Worm (Caenorhabditis elegans) whole organism, young adult: Measurements from ENCODE around the gene msp-51.
A peak's percentile ranks its signal among the peaks of the same experiment; 100 is the strongest.
"Not testable (repeated sequence)": the region's sequence is repeated elsewhere in the genome, so short reads cannot be mapped to it uniquely, and the experiment has no call there.

Experiments
- B0035.1 ChIP-seq: sonication (generic microtip); optimal IDR thresholded peaks from 2 replicates; lab custom pipeline; 2016; ENCODE audit warnings: missing genetic modification characterization, mild to moderate bottlenecking, missing compliant biosample characterization, missing genotype, missing genetic modification reagents
- B0261.1 ChIP-seq: sonication (generic microtip); optimal IDR thresholded peaks from 2 replicates; lab custom pipeline; 2016; ENCODE audit warnings: mild to moderate bottlenecking, missing genetic modification characterization, moderate library complexity, missing compliant biosample characterization
- F52B5.7 ChIP-seq: sonication (generic microtip); optimal IDR thresholded peaks from 2 replicates; lab custom pipeline; 2016; ENCODE audit warnings: mild to moderate bottlenecking, missing genetic modification characterization, missing compliant biosample characterization
- Y53F4B.3 ChIP-seq: fragments of 200-800 bp; sonication (Bioruptor generic); IDR thresholded peaks from 2 replicates; pipeline ENCODE4 v1.3.6; 2022; ENCODE audit warnings: missing genetic modification reagents, missing genetic modification characterization, missing compliant biosample characterization
- Y67H2A.10 ChIP-seq: fragments of 200-800 bp; sonication (Bioruptor generic); conservative IDR thresholded peaks from 2 replicates; pipeline ENCODE4 v1.3.6; 2022; ENCODE audit warnings: missing genetic modification reagents, missing genetic modification characterization, missing compliant biosample characterization
- atf-7 ChIP-seq: sonication (generic microtip); optimal IDR thresholded peaks from 2 replicates; lab custom pipeline; 2017; ENCODE audit warnings: mild to moderate bottlenecking, missing genetic modification characterization, missing compliant biosample characterization
- attf-3 ChIP-seq: fragments of 200-800 bp; sonication (Bioruptor generic); conservative IDR thresholded peaks from 2 replicates; pipeline ENCODE4 v1.3.6; 2022; ENCODE audit warnings: missing genetic modification reagents, missing genetic modification characterization, missing compliant biosample characterization
- attf-6 ChIP-seq: fragments of 200-800 bp; sonication (Bioruptor generic); IDR thresholded peaks from 2 replicates; pipeline ENCODE4 v1.3.6; 2022; ENCODE audit warnings: missing genetic modification reagents, missing genetic modification characterization, missing compliant biosample characterization
- bed-2 ChIP-seq: fragments of 200-800 bp; sonication (Bioruptor generic); IDR thresholded peaks from 2 replicates; pipeline ENCODE4 v1.3.6; 2022; ENCODE audit warnings: missing genetic modification reagents, missing genetic modification characterization, missing compliant biosample characterization
- ccch-3 ChIP-seq: fragments of 200-800 bp; sonication (Bioruptor generic); optimal IDR thresholded peaks from 2 replicates; lab custom pipeline; 2018; ENCODE audit warnings: mild to moderate bottlenecking, missing genetic modification characterization, missing compliant biosample characterization
- ceh-100 ChIP-seq: fragments of 200-800 bp; sonication (Bioruptor generic); IDR thresholded peaks from 2 replicates; pipeline ENCODE4 v1.3.6; 2022; ENCODE audit warnings: missing genetic modification reagents, missing genetic modification characterization, missing compliant biosample characterization
- ceh-91 ChIP-seq: fragments of 200-800 bp; sonication (Bioruptor generic); IDR thresholded peaks from 2 replicates; pipeline ENCODE4 v1.3.6; 2022; ENCODE audit warnings: missing genetic modification reagents, missing genetic modification characterization, missing compliant biosample characterization
- egl-44 ChIP-seq: fragments of 200-800 bp; sonication (Bioruptor generic); IDR thresholded peaks from 2 replicates; pipeline ENCODE4 v1.3.6; 2022; ENCODE audit warnings: missing genetic modification reagents, missing genetic modification characterization, missing compliant biosample characterization
- egrh-3 ChIP-seq: fragments of 200-800 bp; sonication (Bioruptor generic); IDR thresholded peaks from 2 replicates; pipeline ENCODE4 v1.3.6; 2022; ENCODE audit warnings: missing genetic modification reagents, missing genetic modification characterization, missing compliant biosample characterization
- ekl-4 ChIP-seq: fragments of 200-800 bp; sonication (Bioruptor generic); IDR thresholded peaks from 2 replicates; pipeline ENCODE4 v1.3.6; 2022; ENCODE audit warnings: missing genetic modification reagents, missing genetic modification characterization, missing compliant biosample characterization
- ets-4 ChIP-seq: fragments of 200-800 bp; sonication (Bioruptor generic); optimal IDR thresholded peaks from 2 replicates; lab custom pipeline; 2018; ENCODE audit warnings: mild to moderate bottlenecking, missing genetic modification characterization, missing compliant biosample characterization
- hrde-1 ChIP-seq: sonication (generic microtip); optimal IDR thresholded peaks from 2 replicates; lab custom pipeline; 2016; ENCODE audit warnings: missing genetic modification characterization, mild to moderate bottlenecking, missing compliant biosample characterization, moderate library complexity, missing genotype, missing genetic modification reagents, borderline replicate concordance
- lin-54 ChIP-seq: fragments of 200-800 bp; sonication (Bioruptor generic); optimal IDR thresholded peaks from 2 replicates; lab custom pipeline; 2018; ENCODE audit warnings: mild to moderate bottlenecking, missing genetic modification characterization, missing compliant biosample characterization
- madf-3 ChIP-seq: fragments of 200-800 bp; sonication (Bioruptor generic); IDR thresholded peaks from 2 replicates; pipeline ENCODE4 v1.3.6; 2022; ENCODE audit warnings: missing genetic modification reagents, missing genetic modification characterization, missing compliant biosample characterization
- madf-8 ChIP-seq: fragments of 200-800 bp; sonication (Bioruptor generic); conservative IDR thresholded peaks from 2 replicates; pipeline ENCODE4 v1.3.6; 2022; ENCODE audit warnings: missing genetic modification reagents, missing genetic modification characterization, missing compliant biosample characterization
- mcd-1 ChIP-seq: fragments of 200-800 bp; sonication (Bioruptor generic); IDR thresholded peaks from 2 replicates; pipeline ENCODE4 v1.3.6; 2022; ENCODE audit warnings: missing genetic modification reagents, missing genetic modification characterization, missing compliant biosample characterization
- mxl-1 ChIP-seq: sonication (generic microtip); optimal IDR thresholded peaks from 2 replicates; lab custom pipeline; 2016; ENCODE audit warnings: missing genetic modification characterization, missing compliant biosample characterization
- nfya-2 ChIP-seq: fragments of 200-800 bp; sonication (Bioruptor generic); IDR thresholded peaks from 2 replicates; pipeline ENCODE4 v1.3.6; 2022; ENCODE audit warnings: missing genetic modification reagents, missing genetic modification characterization, missing compliant biosample characterization
- nhr-179 ChIP-seq: sonication (generic microtip); optimal IDR thresholded peaks from 2 replicates; lab custom pipeline; 2016; ENCODE audit warnings: mild to moderate bottlenecking, missing genetic modification characterization, missing compliant biosample characterization
- pha-4 ChIP-seq: fragments of 150-350 bp; sonication (generic microtip); optimal IDR thresholded peaks from 2 replicates; lab custom pipeline; 2014; ENCODE audit warnings: missing biosample characterization, missing genetic modification reagents, missing genetic modification characterization
- rcor-1 ChIP-seq: fragments of 200-800 bp; sonication (Bioruptor generic); IDR thresholded peaks from 2 replicates; pipeline ENCODE4 v1.3.6; 2022; ENCODE audit warnings: missing genetic modification reagents, missing genetic modification characterization, missing compliant biosample characterization
- rec-8 ChIP-seq, 2 experiments: sonication (generic microtip); optimal IDR thresholded peaks; 2 replicates each; lab custom pipeline; 2016; ENCODE audit warnings: mild to moderate bottlenecking in 2 of 2, missing genetic modification characterization in 2 of 2, missing genetic modification reagents in 2 of 2, missing genotype in 2 of 2, missing biosample characterization in 1 of 2, missing compliant biosample characterization in 1 of 2, moderate library complexity in 1 of 2
- repo-1 ChIP-seq: sonication (generic microtip); optimal IDR thresholded peaks from 2 replicates; lab custom pipeline; 2017; ENCODE audit warnings: mild to moderate bottlenecking, missing genetic modification characterization, missing compliant biosample characterization
- snpc-1.1 ChIP-seq: sonication (generic microtip); optimal IDR thresholded peaks from 2 replicates; lab custom pipeline; 2017; ENCODE audit warnings: missing genetic modification characterization, mild to moderate bottlenecking, missing compliant biosample characterization, antibody characterized with exemption, moderate library complexity, missing genotype, missing genetic modification reagents; ENCODE audit not compliant: insufficient read depth
- snpc-4 ChIP-seq, 5 experiments: fragments of 150-350 bp in 1 of 5; sonication (generic microtip) in 4 of 5; optimal IDR thresholded peaks; 2 replicates each; lab custom pipeline; 2014 to 2018; ENCODE audit warnings: missing genetic modification characterization in 5 of 5, missing biosample characterization in 3 of 5, antibody characterized with exemption in 2 of 5, mild to moderate bottlenecking in 2 of 5, missing compliant biosample characterization in 2 of 5, missing genotype in 2 of 5, moderate library complexity in 2 of 5, missing genetic modification reagents in 1 of 5
- tbp1 ChIP-seq: fragments of 200-800 bp; sonication (Bioruptor generic); optimal IDR thresholded peaks from 2 replicates; lab custom pipeline; 2018; ENCODE audit warnings: mild to moderate bottlenecking, missing genetic modification characterization, missing compliant biosample characterization
- ztf-22 ChIP-seq: fragments of 200-800 bp; sonication (Bioruptor generic); optimal IDR thresholded peaks from 2 replicates; lab custom pipeline; 2018; ENCODE audit warnings: mild to moderate bottlenecking, missing genetic modification characterization, moderate library complexity, missing compliant biosample characterization
- ztf-25 ChIP-seq: fragments of 200-800 bp; sonication (Bioruptor generic); IDR thresholded peaks from 2 replicates; pipeline ENCODE4 v1.3.6; 2022; ENCODE audit warnings: missing genetic modification reagents, missing genetic modification characterization, missing compliant biosample characterization

msp-51 gene

DNA sequence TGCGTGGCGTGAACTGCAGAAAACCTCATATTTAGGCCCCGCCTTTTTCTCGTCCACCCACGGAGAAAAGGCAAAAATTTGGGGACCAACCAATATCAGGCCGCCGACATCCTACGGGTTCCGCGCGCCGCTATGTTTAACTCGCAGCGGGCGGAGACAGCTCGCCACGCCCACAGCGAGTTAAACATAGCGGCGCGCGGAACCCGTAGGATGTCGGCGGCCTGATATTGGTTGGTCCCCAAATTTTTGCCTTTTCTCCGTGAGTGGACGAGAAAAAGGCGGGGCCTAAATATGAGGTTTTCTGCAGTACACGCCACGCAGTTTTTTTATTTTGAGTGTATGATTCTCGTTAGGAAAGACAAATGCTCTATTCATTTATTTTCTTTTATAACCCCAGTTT, 14.0 kb upstream of the msp-51 start:
- peak; percentile 60 for TF ChIP-seq snpc-1.1 (tag; lab: Kevin White, UChicago)
- TF ChIP-seq snpc-4 (GFP tag; optimal IDR thresholded peaks at IDR 0.05; lab: Kevin White, UChicago): peak; percentile 70
- peak; percentile 49 to 96 (median 83) for TF ChIP-seq snpc-4 (tag; optimal IDR thresholded peaks at IDR 0.05; lab: Kevin White, UChicago)

ce11 chrIV:5308046-5308643, 13.0 kb upstream of the msp-51 start, which contains the start of the genes ZK354.9 and msp-58:
ZK354.9 (minus strand) TSS chrIV:5308146.
msp-58 (plus strand) TSS chrIV:5308593.
- not testable (repeated sequence) for TF ChIP-seq Y67H2A.10 (GFP tag; lab: Robert Waterston, UW); tbp1 (GFP tag; lab: Kevin White, UChicago); hrde-1 (tag; lab: Kevin White, UChicago)

DNA sequence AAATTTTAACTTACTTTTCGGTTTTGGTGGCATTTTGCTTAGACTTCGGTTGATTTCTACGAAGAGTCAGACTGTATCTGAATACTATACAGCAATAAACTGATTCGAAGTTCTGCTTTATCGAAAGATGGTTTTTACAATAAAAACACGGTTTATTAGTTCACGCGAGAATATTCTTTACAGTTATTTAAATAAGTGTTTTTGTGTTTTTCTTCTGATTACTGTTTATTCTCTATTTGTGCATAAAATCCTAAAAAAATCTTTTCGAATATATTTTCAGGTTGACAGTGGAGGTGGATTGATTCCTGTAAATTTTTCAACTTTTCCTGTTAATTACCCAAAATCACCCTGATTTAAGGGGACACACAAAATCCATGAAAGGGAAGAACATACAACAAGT, 10.9 kb upstream of the msp-51 start, which contains the start of gene ZK354.8:
ZK354.8 (minus strand) TSS at position 101 of the 400 bp plus-strand sequence.
- TF ChIP-seq egl-44 (no peak), pha-4 (tag; lab: Kevin White, UChicago) (no peak), nfya-2 (GFP tag; lab: Robert Waterston, UW) (no peak), ztf-22 (GFP tag; lab: Kevin White, UChicago) (no peak), ccch-3 (GFP tag; lab: Kevin White, UChicago) (no peak), B0261.1 (no peak), mxl-1 (tag; lab: Kevin White, UChicago) (no peak)

- no peak for TF ChIP-seq madf-8 (GFP tag; lab: Robert Waterston, UW)
- no peak for TF ChIP-seq nhr-179 (tag; lab: Kevin White, UChicago)
- TF ChIP-seq ekl-4 (GFP tag; lab: Robert Waterston, UW): no peak
- no peak for TF ChIP-seq F52B5.7 (tag; lab: Kevin White, UChicago)
- TF ChIP-seq ceh-100: no peak
- TF ChIP-seq rcor-1: no peak
- no peak for TF ChIP-seq ets-4 (GFP tag; lab: Kevin White, UChicago)
- no peak for TF ChIP-seq ztf-25 (GFP tag; lab: Robert Waterston, UW)
- no peak for TF ChIP-seq lin-54
- TF ChIP-seq tbp1 (GFP tag; lab: Kevin White, UChicago): no peak
- TF ChIP-seq bed-2 (GFP tag; lab: Robert Waterston, UW): no peak
- no peak for TF ChIP-seq nfya-2 (GFP tag; lab: Robert Waterston, UW)
- TF ChIP-seq egl-44: no peak
- no peak for TF ChIP-seq madf-3 (GFP tag; lab: Robert Waterston, UW)
- no peak for TF ChIP-seq attf-3
- TF ChIP-seq attf-6 (GFP tag; lab: Robert Waterston, UW): no peak
Observed at ce11 chrIV:5303030-5303429, 7.9 kb upstream of the msp-51 start, which contains the start of gene ZK354.7. ZK354.7 (minus strand) TSS chrIV:5303130.

ce11 chrIV:5299138-5299537, 4.0 kb upstream of the msp-51 start:
- TF ChIP-seq egrh-3 (GFP tag; lab: Robert Waterston, UW) (peak; percentile 70), Y53F4B.3 (GFP tag; lab: Robert Waterston, UW) (peak; percentile 58; the same call in 1 of the 2 replicates)

DNA sequence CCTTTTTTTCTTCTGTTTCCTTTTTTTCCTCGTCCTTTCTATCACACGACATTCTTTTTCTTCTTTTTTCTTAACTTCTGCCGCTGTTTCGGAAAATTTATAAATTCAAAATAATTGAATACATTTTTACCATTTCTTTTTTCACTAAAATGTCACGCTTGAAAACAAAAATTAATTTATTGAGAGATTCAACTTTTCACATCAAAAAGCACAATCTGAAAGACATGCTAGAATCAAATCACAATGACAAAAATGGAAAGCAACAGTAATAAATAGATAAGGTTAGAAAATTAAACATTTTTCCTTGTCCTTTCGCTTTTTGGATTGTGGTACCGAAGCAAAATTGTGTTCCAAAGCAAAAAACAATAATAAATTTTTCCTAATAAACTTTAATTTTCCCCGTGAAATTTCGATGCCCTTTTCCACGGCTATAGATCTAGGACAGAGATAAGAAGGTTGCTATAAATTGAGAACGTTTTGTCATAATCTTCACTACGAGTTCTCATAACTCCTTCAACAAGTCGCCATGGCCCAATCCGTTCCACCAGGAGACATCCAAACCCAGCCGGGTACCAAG, 2.4 kb upstream of the msp-51 start, which contains the start of the genes ZK354.6 and msp-113:
ZK354.6 (minus strand) TSS at position 101 of the 577 bp plus-strand sequence.
msp-113 (plus strand) TSS at position 527 of the 577 bp plus-strand sequence.
- TF ChIP-seq rec-8 (tag; optimal IDR thresholded peaks at IDR 0.05; lab: Kevin White, UChicago) (no peak), atf-7 (tag; lab: Kevin White, UChicago) (no peak), B0035.1 (tag; lab: Kevin White, UChicago) (no peak), madf-8 (GFP tag; lab: Robert Waterston, UW) (no peak), F52B5.7 (tag; lab: Kevin White, UChicago) (no peak), mcd-1 (GFP tag; lab: Robert Waterston, UW) (no peak), tbp1 (GFP tag; lab: Kevin White, UChicago) (no peak), ceh-91 (GFP tag; lab: Robert Waterston, UW) (no peak), repo-1 (no peak)
